Fruit fly (Drosophila melanogaster): ENCODE results near the gene mtSSB.
A peak's percentile ranks its signal among the peaks of the same experiment; 100 is the strongest.

The mtSSB gene

DNA sequence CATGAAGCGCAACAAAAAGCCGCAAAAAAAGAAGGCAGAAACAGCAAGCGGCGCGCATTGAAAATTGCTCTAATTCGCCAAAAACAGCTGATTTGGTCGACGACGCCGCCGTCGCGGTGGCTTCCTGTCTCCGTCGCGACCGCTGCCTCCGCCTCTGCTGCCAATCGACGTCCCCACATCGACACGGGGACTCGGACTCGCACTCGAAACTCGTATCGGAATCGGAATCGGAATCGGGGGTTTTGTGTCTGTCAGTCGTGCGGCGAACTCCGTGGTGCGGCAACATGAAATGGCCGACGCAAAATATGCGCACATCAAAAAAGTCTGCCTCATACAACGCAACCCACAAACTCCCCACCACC is 46.9 kb upstream of the mtSSB start:
- TF ChIP-seq lab (GFP tag; optimal IDR thresholded peaks at IDR 0.05) (peak; percentile 12), sug (tag; optimal IDR thresholded peaks at IDR 0.05) (peak; percentile 3), CG10543 (GFP tag; optimal IDR thresholded peaks at IDR 0.05) (peak; percentile 68), crp (GFP tag; optimal IDR thresholded peaks at IDR 0.05) (peak in 1 of 2 experiments; percentile 50), Deaf1 (tag; optimal IDR thresholded peaks at IDR 0.05) (peak; percentile 94), CG13894 (tag; optimal IDR thresholded peaks at IDR 0.05) (peak; percentile 94), Med (GFP tag) (peak; percentile 71), CG8290 (GFP tag; optimal IDR thresholded peaks at IDR 0.05) (no peak), CG8290 (tag; optimal IDR thresholded peaks at IDR 0.05) (peak in 1 of 2 experiments; percentile 69), Taf1 (GFP tag; IDR thresholded peaks at IDR 0.05) (no peak), pb (GFP tag; optimal IDR thresholded peaks at IDR 0.05) (no peak), CG12769 (tag; optimal IDR thresholded peaks at IDR 0.05) (peak; percentile 21), prd (optimal IDR thresholded peaks at IDR 0.05) (no peak), prd (GFP tag; IDR thresholded peaks at IDR 0.05) (no peak), mirr (GFP tag; optimal IDR thresholded peaks at IDR 0.05) (peak; percentile 12), CG15269 (tag; optimal IDR thresholded peaks at IDR 0.05) (peak; percentile 3), CG5180 (GFP tag; optimal IDR thresholded peaks at IDR 0.05) (peak; percentile 15), CG11504 (tag; optimal IDR thresholded peaks at IDR 0.05) (peak; percentile 37), abd-A (tag; optimal IDR thresholded peaks at IDR 0.05) (peak; percentile 28), CG18599 (GFP tag; optimal IDR thresholded peaks at IDR 0.05) (peak; percentile 12), CG3726 (GFP tag; IDR thresholded peaks at IDR 0.05) (no peak), CG4328 (GFP tag; optimal IDR thresholded peaks at IDR 0.05) (no peak), Fer1 (GFP tag; optimal IDR thresholded peaks at IDR 0.05) (peak; percentile 4), CG15514 (GFP tag; optimal IDR thresholded peaks at IDR 0.05) (peak; percentile 44), CG6765 (GFP tag; optimal IDR thresholded peaks at IDR 0.05) (peak; percentile 22)

DNA sequence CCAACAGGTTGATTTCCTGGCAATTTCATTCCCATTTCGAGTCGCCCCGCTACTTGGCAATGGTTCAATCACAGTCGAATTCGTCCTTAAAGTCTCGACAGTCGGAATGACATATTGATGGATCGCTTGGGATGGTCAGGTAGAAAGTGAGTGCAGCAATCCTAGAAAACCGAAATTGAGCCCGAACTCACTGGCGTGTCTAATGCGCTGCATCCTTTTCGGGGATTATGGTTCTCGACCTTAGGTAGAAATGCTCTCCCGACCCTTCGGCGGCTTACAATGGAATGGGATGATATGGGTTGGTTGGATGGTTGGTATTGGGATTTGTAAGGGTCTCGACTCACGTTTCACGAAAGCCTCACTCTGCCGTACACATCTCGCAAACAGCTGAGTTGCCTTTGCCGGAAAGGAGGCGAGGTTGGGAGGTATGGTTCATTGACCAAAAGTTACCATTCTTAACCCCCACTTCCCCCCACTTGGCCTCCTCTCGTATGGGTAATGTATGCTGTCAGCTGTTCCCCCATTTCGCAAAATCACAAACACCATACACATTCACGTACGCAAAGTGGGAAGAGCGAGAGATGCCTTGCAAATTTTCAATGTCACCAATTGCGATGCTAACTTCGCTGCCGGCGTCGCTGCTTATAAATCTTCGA is 46.3 kb upstream of the mtSSB start:
- TF ChIP-seq CG18011 (GFP tag; optimal IDR thresholded peaks at IDR 0.05), result no peak
- no peak for TF ChIP-seq stwl (tag; optimal IDR thresholded peaks at IDR 0.05)
- TF ChIP-seq gsb-n (tag; optimal IDR thresholded peaks at IDR 0.05), result peak; percentile 67
- TF ChIP-seq CG17359 (tag; optimal IDR thresholded peaks at IDR 0.05), result no peak
- no peak for TF ChIP-seq CG15696 (tag; optimal IDR thresholded peaks at IDR 0.05)
- no peak for TF ChIP-seq Mes4 (GFP tag; optimal IDR thresholded peaks at IDR 0.05)
- no peak for TF ChIP-seq Hsf (GFP tag; optimal IDR thresholded peaks at IDR 0.05)
- TF ChIP-seq kah (GFP tag; optimal IDR thresholded peaks at IDR 0.05), result no peak
- TF ChIP-seq sim (GFP tag; IDR thresholded peaks at IDR 0.05), result no peak
- no peak for TF ChIP-seq GATAe (GFP tag; conservative IDR thresholded peaks at IDR 0.05)
- TF ChIP-seq CG11247 (GFP tag; IDR thresholded peaks at IDR 0.05), result no peak
- no peak for TF ChIP-seq sug (tag; optimal IDR thresholded peaks at IDR 0.05)
- no peak for TF ChIP-seq ind (GFP tag; optimal IDR thresholded peaks at IDR 0.05)
- TF ChIP-seq Dref (GFP tag; IDR thresholded peaks at IDR 0.05), result no peak
- no peak for TF ChIP-seq run (tag; optimal IDR thresholded peaks at IDR 0.05)
- no peak for TF ChIP-seq CTCF (GFP tag; optimal IDR thresholded peaks at IDR 0.05)
- no peak for TF ChIP-seq CG10209 (GFP tag; optimal IDR thresholded peaks at IDR 0.05)
- no peak for TF ChIP-seq CG14710 (tag; optimal IDR thresholded peaks at IDR 0.05)
- no peak for TF ChIP-seq CG6765 (GFP tag; optimal IDR thresholded peaks at IDR 0.05)
- TF ChIP-seq CG7786 (GFP tag; optimal IDR thresholded peaks at IDR 0.05), result no peak
- TF ChIP-seq Xbp1 (GFP tag; optimal IDR thresholded peaks at IDR 0.05), result no peak
- no peak for TF ChIP-seq chm (GFP tag; IDR thresholded peaks at IDR 0.05)
- no peak for TF ChIP-seq cwo (GFP tag; optimal IDR thresholded peaks at IDR 0.05)
- TF ChIP-seq chn (GFP tag; optimal IDR thresholded peaks at IDR 0.05), result no peak
- TF ChIP-seq dysf (GFP tag; IDR thresholded peaks at IDR 0.05), result no peak
- TF ChIP-seq CG13775 (GFP tag; optimal IDR thresholded peaks at IDR 0.05), result no peak
- TF ChIP-seq CG9215 (GFP tag; IDR thresholded peaks at IDR 0.05), result no peak
- no peak for TF ChIP-seq gcm2 (GFP tag; optimal IDR thresholded peaks at IDR 0.05)

Data from whole organism, embryonic.